Fruit fly (Drosophila melanogaster) whole organism, prepupa: ENCODE data around the gene Acp63F.

Source experiments
- CG11294 ChIP-seq: fragments of 200-800 bp; sonication (Bioruptor generic); IDR thresholded peaks from 2 replicates; pipeline ENCODE4 v1.3.6; 2022; ENCODE audit warnings: missing biosample characterization, missing genetic modification characterization
- CG16779 ChIP-seq: fragments of 200-800 bp; sonication (Bioruptor generic); optimal IDR thresholded peaks from 3 replicates; lab custom pipeline; 2017; ENCODE audit warnings: missing biosample characterization, mild to moderate bottlenecking, missing genetic modification characterization
- CG6854 ChIP-seq: fragments of 200-800 bp; sonication (Bioruptor generic); optimal IDR thresholded peaks from 2 replicates; lab custom pipeline; 2017; ENCODE audit warnings: missing biosample characterization, mild to moderate bottlenecking, missing genetic modification characterization
- CG8319 ChIP-seq: fragments of 200-800 bp; sonication (Bioruptor generic); optimal IDR thresholded peaks from 3 replicates; lab custom pipeline; 2016; ENCODE audit warnings: missing biosample characterization, missing genetic modification characterization
- Smox ChIP-seq: fragments of 200-800 bp; sonication (Bioruptor generic); optimal IDR thresholded peaks from 3 replicates; lab custom pipeline; 2016; ENCODE audit warnings: missing biosample characterization, missing genetic modification characterization
- Sox15 ChIP-seq: fragments of 200-800 bp; sonication (Bioruptor generic); optimal IDR thresholded peaks from 3 replicates; lab custom pipeline; 2016; ENCODE audit warnings: missing biosample characterization, missing genetic modification characterization
- achi ChIP-seq: fragments of 200-800 bp; sonication (Bioruptor generic); optimal IDR thresholded peaks from 3 replicates; lab custom pipeline; 2016; ENCODE audit warnings: missing biosample characterization, missing genetic modification characterization
- fkh ChIP-seq: fragments of 200-800 bp; sonication (Bioruptor generic); optimal IDR thresholded peaks from 3 replicates; lab custom pipeline; 2017; ENCODE audit warnings: missing biosample characterization, mild to moderate bottlenecking, missing genetic modification characterization, moderate library complexity
- vri ChIP-seq: fragments of 200-800 bp; sonication (Bioruptor generic); optimal IDR thresholded peaks from 3 replicates; lab custom pipeline; 2016; ENCODE audit warnings: missing biosample characterization, mild to moderate bottlenecking, missing genetic modification characterization

dm6 chr3L:3801343-3801742, 14.8 kb downstream of the Acp63F start:
- TF ChIP-seq CG6854 (GFP tag; lab: Kevin White, UChicago) (no peak), Smox (GFP tag; lab: Kevin White, UChicago) (no peak), CG16779 (tag; lab: Kevin White, UChicago) (no peak), vri (GFP tag; lab: Kevin White, UChicago) (no peak), CG8319 (GFP tag; lab: Kevin White, UChicago) (no peak), Sox15 (GFP tag; lab: Kevin White, UChicago) (no peak), CG11294 (no peak), fkh (GFP tag; lab: Kevin White, UChicago) (no peak), achi (GFP tag; lab: Kevin White, UChicago) (no peak)
